Worm (Caenorhabditis elegans): ENCODE data around the gene srbc-8.
"Not testable (repeated sequence)": the region's sequence is repeated elsewhere in the genome, so short reads cannot be mapped to it uniquely, and the experiment has no call there.

The srbc-8 gene

ce11 chrV:7521304-7521703 is 36.4 kb upstream of the srbc-8 start:
- TF ChIP-seq ztf-23 (GFP tag; IDR thresholded peaks at IDR 0.05) (no peak), tab-1 (GFP tag; IDR thresholded peaks at IDR 0.05) (no peak), flt-1 (GFP tag; IDR thresholded peaks at IDR 0.05) (no peak), ref-1 (GFP tag; conservative IDR thresholded peaks at IDR 0.05) (no peak), klf-2 (GFP tag; conservative IDR thresholded peaks at IDR 0.05) (no peak), ztf-29 (GFP tag; IDR thresholded peaks at IDR 0.05) (no peak), cog-1 (tag; optimal IDR thresholded peaks at IDR 0.05) (no peak), med-1 (GFP tag; optimal IDR thresholded peaks at IDR 0.05; ENCODE audit: insufficient read depth) (no peak), T22C8.4 (GFP tag; IDR thresholded peaks at IDR 0.05) (no peak)

ce11 chrV:7520077-7520476 is 35.2 kb upstream of the srbc-8 start, which contains the start of gene srb-19:
srb-19 (minus strand) TSS chrV:7520177.
- TF ChIP-seq med-1 (GFP tag; optimal IDR thresholded peaks at IDR 0.05; ENCODE audit: insufficient read depth) (no peak), klf-2 (GFP tag; conservative IDR thresholded peaks at IDR 0.05) (no peak), flt-1 (GFP tag; IDR thresholded peaks at IDR 0.05) (no peak), tab-1 (GFP tag; IDR thresholded peaks at IDR 0.05) (no peak)

ce11 chrV:7514939-7515338 is 30.0 kb upstream of the srbc-8 start, which contains the start of gene srb-18:
srb-18 (plus strand) TSS chrV:7515239.
- TF ChIP-seq flt-1 (GFP tag; IDR thresholded peaks at IDR 0.05) (no peak), T22C8.4 (GFP tag; IDR thresholded peaks at IDR 0.05) (no peak), med-1 (GFP tag; optimal IDR thresholded peaks at IDR 0.05; ENCODE audit: insufficient read depth) (no peak), ztf-23 (GFP tag; IDR thresholded peaks at IDR 0.05) (no peak), ztf-29 (GFP tag; IDR thresholded peaks at IDR 0.05) (no peak), klf-2 (GFP tag; conservative IDR thresholded peaks at IDR 0.05) (no peak), tab-1 (GFP tag; IDR thresholded peaks at IDR 0.05) (no peak), ref-1 (GFP tag; conservative IDR thresholded peaks at IDR 0.05) (no peak), cog-1 (tag; optimal IDR thresholded peaks at IDR 0.05) (no peak)

DNA sequence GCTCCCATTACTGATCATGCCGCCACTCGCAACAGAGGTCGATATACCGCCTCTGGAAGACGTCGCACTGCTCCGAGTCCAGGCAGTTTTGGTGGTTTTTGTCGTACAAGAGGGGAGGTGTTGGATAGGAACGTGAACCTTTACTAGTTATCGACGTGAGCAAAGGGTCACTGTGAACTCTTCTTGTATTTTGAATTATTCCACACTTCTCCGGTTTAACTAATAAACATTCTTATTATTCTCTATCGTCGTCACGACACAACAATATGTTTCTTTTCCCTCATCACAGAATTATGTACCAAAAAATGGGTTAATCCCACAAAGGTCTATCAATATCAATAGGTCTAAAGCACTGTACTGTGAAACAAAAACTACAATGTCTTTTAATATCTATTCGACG is 26.6 kb upstream of the srbc-8 start, which contains the start of gene nhr-171:
nhr-171 (plus strand) TSS at position 301 of the 400 bp plus-strand sequence.
- not testable (repeated sequence) for TF ChIP-seq med-1 (GFP tag; optimal IDR thresholded peaks at IDR 0.05; ENCODE audit: insufficient read depth); ztf-23 (GFP tag; IDR thresholded peaks at IDR 0.05); flt-1 (GFP tag; IDR thresholded peaks at IDR 0.05)

ce11 chrV:7508566-7509044 is 23.7 kb upstream of the srbc-8 start, which contains the start of the genes str-31 and nhr-172:
str-31 (minus strand) TSS chrV:7508666.
nhr-172 (plus strand) TSS chrV:7508994.
- TF ChIP-seq ref-1 (GFP tag; conservative IDR thresholded peaks at IDR 0.05) (no peak), med-1 (GFP tag; optimal IDR thresholded peaks at IDR 0.05; ENCODE audit: insufficient read depth) (no peak), cog-1 (tag; optimal IDR thresholded peaks at IDR 0.05) (no peak), T22C8.4 (GFP tag; IDR thresholded peaks at IDR 0.05) (no peak), ztf-23 (GFP tag; IDR thresholded peaks at IDR 0.05) (no peak), flt-1 (GFP tag; IDR thresholded peaks at IDR 0.05) (no peak), ztf-29 (GFP tag; IDR thresholded peaks at IDR 0.05) (no peak), klf-2 (GFP tag; conservative IDR thresholded peaks at IDR 0.05) (no peak), tab-1 (GFP tag; IDR thresholded peaks at IDR 0.05) (no peak)

- TF ChIP-seq ztf-23 (GFP tag; IDR thresholded peaks at IDR 0.05) = no peak
- no peak for TF ChIP-seq tab-1 (GFP tag; IDR thresholded peaks at IDR 0.05)
- TF ChIP-seq klf-2 (GFP tag; conservative IDR thresholded peaks at IDR 0.05) = no peak
- TF ChIP-seq cog-1 (tag; optimal IDR thresholded peaks at IDR 0.05) = no peak
- no peak for TF ChIP-seq med-1 (GFP tag; optimal IDR thresholded peaks at IDR 0.05; ENCODE audit: insufficient read depth)
- no peak for TF ChIP-seq ref-1 (GFP tag; conservative IDR thresholded peaks at IDR 0.05)
- no peak for TF ChIP-seq flt-1 (GFP tag; IDR thresholded peaks at IDR 0.05)
- TF ChIP-seq T22C8.4 (GFP tag; IDR thresholded peaks at IDR 0.05) = no peak
- TF ChIP-seq ztf-29 (GFP tag; IDR thresholded peaks at IDR 0.05) = no peak
Measured at ce11 chrV:7506207-7506606, 21.3 kb upstream of the srbc-8 start.

- TF ChIP-seq ztf-23 (GFP tag; IDR thresholded peaks at IDR 0.05) = no peak
- no peak for TF ChIP-seq T22C8.4 (GFP tag; IDR thresholded peaks at IDR 0.05)
- no peak for TF ChIP-seq ref-1 (GFP tag; conservative IDR thresholded peaks at IDR 0.05)
- no peak for TF ChIP-seq klf-2 (GFP tag; conservative IDR thresholded peaks at IDR 0.05)
- no peak for TF ChIP-seq flt-1 (GFP tag; IDR thresholded peaks at IDR 0.05)
- no peak for TF ChIP-seq cog-1 (tag; optimal IDR thresholded peaks at IDR 0.05)
- no peak for TF ChIP-seq ztf-29 (GFP tag; IDR thresholded peaks at IDR 0.05)
- TF ChIP-seq tab-1 (GFP tag; IDR thresholded peaks at IDR 0.05) = no peak
- TF ChIP-seq med-1 (GFP tag; optimal IDR thresholded peaks at IDR 0.05; ENCODE audit: insufficient read depth) = no peak
Measured at ce11 chrV:7504271-7504670, 19.4 kb upstream of the srbc-8 start, which contains the start of gene srh-229. srh-229 (minus strand) TSS chrV:7504371.

DNA sequence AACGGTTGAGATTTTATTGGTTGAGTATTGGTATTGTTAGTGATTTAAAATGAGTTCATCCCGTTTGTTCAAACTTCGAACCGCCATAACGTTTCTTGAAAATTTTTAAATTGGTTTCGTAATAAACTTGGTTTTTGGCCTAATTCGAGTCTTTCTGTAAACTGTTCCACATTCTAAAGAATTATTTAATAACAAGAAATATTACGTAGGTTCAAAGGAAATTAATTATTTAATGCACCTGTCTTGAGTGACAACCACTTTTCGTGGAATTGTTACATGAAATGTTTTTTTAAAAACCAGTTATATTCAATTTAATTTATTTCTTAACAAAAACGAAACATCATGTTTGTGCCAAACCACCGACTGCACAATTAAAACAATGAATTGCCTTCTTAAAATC is 16.3 kb upstream of the srbc-8 start:
- no peak for TF ChIP-seq ref-1 (GFP tag; conservative IDR thresholded peaks at IDR 0.05)
- TF ChIP-seq flt-1 (GFP tag; IDR thresholded peaks at IDR 0.05) = no peak
- TF ChIP-seq T22C8.4 (GFP tag; IDR thresholded peaks at IDR 0.05) = no peak
- no peak for TF ChIP-seq ztf-29 (GFP tag; IDR thresholded peaks at IDR 0.05)
- TF ChIP-seq med-1 (GFP tag; optimal IDR thresholded peaks at IDR 0.05; ENCODE audit: insufficient read depth) = no peak
- TF ChIP-seq cog-1 (tag; optimal IDR thresholded peaks at IDR 0.05) = no peak
- no peak for TF ChIP-seq ztf-23 (GFP tag; IDR thresholded peaks at IDR 0.05)
- no peak for TF ChIP-seq tab-1 (GFP tag; IDR thresholded peaks at IDR 0.05)
- no peak for TF ChIP-seq klf-2 (GFP tag; conservative IDR thresholded peaks at IDR 0.05)

ce11 chrV:7497440-7497839 is 12.5 kb upstream of the srbc-8 start, which contains the start of gene srh-79:
srh-79 (plus strand) TSS chrV:7497740.
- TF ChIP-seq flt-1 (GFP tag; IDR thresholded peaks at IDR 0.05) (no peak), ztf-29 (GFP tag; IDR thresholded peaks at IDR 0.05) (no peak), ztf-23 (GFP tag; IDR thresholded peaks at IDR 0.05) (no peak), T22C8.4 (GFP tag; IDR thresholded peaks at IDR 0.05) (no peak), ref-1 (GFP tag; conservative IDR thresholded peaks at IDR 0.05) (no peak), klf-2 (GFP tag; conservative IDR thresholded peaks at IDR 0.05) (no peak), tab-1 (GFP tag; IDR thresholded peaks at IDR 0.05) (no peak), med-1 (GFP tag; optimal IDR thresholded peaks at IDR 0.05; ENCODE audit: insufficient read depth) (no peak), cog-1 (tag; optimal IDR thresholded peaks at IDR 0.05) (no peak)

DNA sequence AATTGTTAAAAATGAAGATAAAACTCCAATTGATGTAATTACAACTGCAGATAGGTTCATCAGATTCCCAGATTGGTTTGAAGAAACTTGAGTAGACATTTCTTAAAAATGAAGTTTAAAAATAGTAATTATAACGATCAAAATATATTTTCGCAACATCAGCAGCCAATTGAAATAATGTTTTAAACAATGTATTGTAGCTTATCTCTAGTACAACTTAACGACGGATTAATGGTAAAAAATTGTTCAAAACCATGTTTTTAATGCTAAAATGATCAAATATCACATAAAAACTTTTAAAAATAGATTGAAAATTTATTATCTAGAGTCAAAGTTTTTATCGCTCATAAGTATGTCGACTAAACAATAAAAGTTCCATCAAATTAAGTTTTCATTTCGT is 10.3 kb upstream of the srbc-8 start, which contains the start of gene srbc-11:
srbc-11 (minus strand) TSS at position 101 of the 400 bp plus-strand sequence.
- TF ChIP-seq tab-1 (GFP tag; IDR thresholded peaks at IDR 0.05) = no peak
- no peak for TF ChIP-seq ztf-29 (GFP tag; IDR thresholded peaks at IDR 0.05)
- no peak for TF ChIP-seq cog-1 (tag; optimal IDR thresholded peaks at IDR 0.05)
- TF ChIP-seq med-1 (GFP tag; optimal IDR thresholded peaks at IDR 0.05; ENCODE audit: insufficient read depth) = no peak
- no peak for TF ChIP-seq T22C8.4 (GFP tag; IDR thresholded peaks at IDR 0.05)
- TF ChIP-seq ref-1 (GFP tag; conservative IDR thresholded peaks at IDR 0.05) = no peak
- no peak for TF ChIP-seq ztf-23 (GFP tag; IDR thresholded peaks at IDR 0.05)
- no peak for TF ChIP-seq klf-2 (GFP tag; conservative IDR thresholded peaks at IDR 0.05)
- TF ChIP-seq flt-1 (GFP tag; IDR thresholded peaks at IDR 0.05) = no peak
